Worm (Caenorhabditis elegans) whole organism, midembryonic: ENCODE data around the gene trpp-1.

Experiments
- T22C8.4 ChIP-seq: fragments of 200-800 bp; sonication (Bioruptor generic); IDR thresholded peaks from 2 replicates; pipeline ENCODE4 v1.3.6; 2022; ENCODE audit warnings: missing genetic modification characterization, missing compliant biosample characterization
- cog-1 ChIP-seq: sonication (generic microtip); optimal IDR thresholded peaks from 2 replicates; lab custom pipeline; 2016; ENCODE audit warnings: missing genetic modification characterization, missing compliant biosample characterization
- flt-1 ChIP-seq: fragments of 200-800 bp; sonication (Bioruptor generic); IDR thresholded peaks from 2 replicates; pipeline ENCODE4 v1.3.6; 2022; ENCODE audit warnings: missing genetic modification characterization, missing compliant biosample characterization
- klf-2 ChIP-seq: fragments of 200-800 bp; sonication (Bioruptor generic); conservative IDR thresholded peaks from 2 replicates; pipeline ENCODE4 v1.3.6; 2022; ENCODE audit warnings: missing genetic modification reagents, missing genetic modification characterization, missing compliant biosample characterization
- med-1 ChIP-seq: sonication (generic microtip); optimal IDR thresholded peaks from 2 replicates; lab custom pipeline; 2017; ENCODE audit warnings: missing genetic modification characterization, mild to moderate bottlenecking, missing compliant biosample characterization, antibody characterized with exemption, missing genetic modification reagents; ENCODE audit not compliant: insufficient read depth
- ref-1 ChIP-seq: fragments of 200-800 bp; sonication (Bioruptor generic); conservative IDR thresholded peaks from 2 replicates; pipeline ENCODE4 v1.3.6; 2022; ENCODE audit warnings: missing genetic modification reagents, missing genetic modification characterization, missing compliant biosample characterization
- tab-1 ChIP-seq: fragments of 200-800 bp; sonication (Bioruptor generic); IDR thresholded peaks from 2 replicates; pipeline ENCODE4 v1.3.6; 2022; ENCODE audit warnings: missing genetic modification characterization, missing compliant biosample characterization
- ztf-23 ChIP-seq: fragments of 200-800 bp; sonication (Bioruptor generic); IDR thresholded peaks from 2 replicates; pipeline ENCODE4 v1.3.6; 2022; ENCODE audit warnings: missing genetic modification reagents, missing genetic modification characterization, missing compliant biosample characterization
- ztf-29 ChIP-seq: fragments of 200-800 bp; sonication (Bioruptor generic); IDR thresholded peaks from 2 replicates; pipeline ENCODE4 v1.3.6; 2022; ENCODE audit warnings: missing genetic modification reagents, missing genetic modification characterization, missing compliant biosample characterization

DNA sequence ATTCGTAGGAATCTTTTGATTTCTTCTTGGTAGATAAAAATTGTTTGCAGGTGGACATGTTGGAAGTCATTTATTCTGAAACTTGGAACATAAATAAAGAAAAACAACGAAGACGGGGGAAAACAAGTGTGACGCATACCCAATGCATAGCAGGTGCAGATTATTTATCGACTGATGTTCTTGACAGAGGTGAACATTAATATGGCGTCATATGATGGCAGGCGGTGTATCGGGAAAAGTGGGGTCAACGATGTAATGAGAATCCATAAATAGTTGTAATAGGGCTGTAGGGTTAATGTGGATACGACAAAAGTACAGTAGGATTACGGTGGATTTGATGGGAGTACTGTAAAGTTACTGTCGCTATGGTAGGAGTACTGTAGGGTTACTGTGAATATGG is 38.9 kb downstream of the trpp-1 start, which contains the start of gene txt-2:
- TF ChIP-seq ztf-23 (no peak), flt-1 (GFP tag; lab: Robert Waterston, UW) (no peak), tab-1 (GFP tag; lab: Robert Waterston, UW) (no peak), ref-1 (no peak), ztf-29 (GFP tag; lab: Robert Waterston, UW) (no peak), T22C8.4 (GFP tag; lab: Robert Waterston, UW) (no peak), med-1 (GFP tag; lab: Kevin White, UChicago) (no peak), klf-2 (GFP tag; lab: Robert Waterston, UW) (no peak), cog-1 (tag; lab: Kevin White, UChicago) (no peak)
